Fruit fly (Drosophila melanogaster) whole organism, embryonic: ENCODE results near the gene HisCl1.

Source experiments
- Atf-2 ChIP-seq: fragments of 200-800 bp; sonication (Bioruptor generic); optimal IDR thresholded peaks from 2 replicates; lab custom pipeline; 2016; ENCODE audit warnings: missing biosample characterization, missing genetic modification characterization
- Awh ChIP-seq: fragments of 200-800 bp; sonication (Bioruptor generic); IDR thresholded peaks from 2 replicates; pipeline ENCODE4, ENCODE4 v1.3.6; 2022; ENCODE audit warnings: missing biosample characterization, missing genetic modification characterization
- CG11398 ChIP-seq: fragments of 200-800 bp; sonication (Bioruptor generic); optimal IDR thresholded peaks from 2 replicates; lab custom pipeline; 2016; ENCODE audit warnings: missing biosample characterization, missing genetic modification characterization
- CG11560 ChIP-seq: fragments of 200-800 bp; sonication (Bioruptor generic); IDR thresholded peaks from 3 replicates; pipeline ENCODE4 v1.3.6; 2022; ENCODE audit warnings: missing biosample characterization, missing genetic modification characterization
- CG13287 ChIP-seq: fragments of 200-800 bp; sonication (Bioruptor generic); IDR thresholded peaks from 2 replicates; pipeline ENCODE4 v1.3.6; 2022; ENCODE audit warnings: missing biosample characterization, missing genetic modification characterization; ENCODE audit not compliant: partially characterized antibody
- CG13624 ChIP-seq: fragments of 200-800 bp; sonication (Bioruptor generic); optimal IDR thresholded peaks from 2 replicates; lab custom pipeline; 2016; ENCODE audit warnings: missing biosample characterization, missing genetic modification characterization
- CG15479 ChIP-seq: fragments of 200-800 bp; sonication (Bioruptor generic); optimal IDR thresholded peaks from 3 replicates; lab custom pipeline; 2019; ENCODE audit warnings: missing biosample characterization, mild to moderate bottlenecking, missing genetic modification characterization, moderate library complexity
- CG17186 ChIP-seq: fragments of 200-800 bp; sonication (Bioruptor generic); optimal IDR thresholded peaks from 3 replicates; lab custom pipeline; 2017; ENCODE audit warnings: missing biosample characterization, missing genetic modification reagents, missing genetic modification characterization
- CG17385 ChIP-seq: fragments of 200-800 bp; sonication (Bioruptor generic); optimal IDR thresholded peaks from 3 replicates; lab custom pipeline; 2018; ENCODE audit warnings: missing biosample characterization, mild to moderate bottlenecking, missing genetic modification characterization
- CG2889 ChIP-seq: fragments of 200-800 bp; sonication (Bioruptor generic); IDR thresholded peaks from 3 replicates; pipeline ENCODE4 v1.3.6; 2022; ENCODE audit warnings: missing biosample characterization, missing genetic modification characterization
- CG30431 ChIP-seq: fragments of 200-800 bp; sonication (Bioruptor generic); optimal IDR thresholded peaks from 2 replicates; lab custom pipeline; 2017; ENCODE audit warnings: missing biosample characterization, missing genetic modification characterization
- CG3065 ChIP-seq: fragments of 200-800 bp; sonication (Bioruptor generic); optimal IDR thresholded peaks from 2 replicates; lab custom pipeline; 2016; ENCODE audit warnings: missing biosample characterization, missing genetic modification characterization
- CG3163 ChIP-seq: fragments of 200-800 bp; sonication (Bioruptor generic); optimal IDR thresholded peaks from 3 replicates; lab custom pipeline; 2016; ENCODE audit warnings: missing biosample characterization, missing genetic modification characterization
- CG3407 ChIP-seq: fragments of 200-800 bp; sonication (Bioruptor generic); optimal IDR thresholded peaks from 2 replicates; lab custom pipeline; 2018; ENCODE audit warnings: missing biosample characterization, mild to moderate bottlenecking, missing genetic modification characterization
- CG4360 ChIP-seq: fragments of 200-800 bp; sonication (Bioruptor generic); IDR thresholded peaks from 2 replicates; pipeline ENCODE4 v1.3.6; 2022; ENCODE audit warnings: missing biosample characterization, missing genetic modification characterization
- CG4404 ChIP-seq: fragments of 200-800 bp; sonication (Bioruptor generic); IDR thresholded peaks from 2 replicates; pipeline ENCODE4 v1.3.6; 2022; ENCODE audit warnings: missing biosample characterization, missing genetic modification characterization
- CG4424 ChIP-seq: fragments of 200-800 bp; sonication (Bioruptor generic); optimal IDR thresholded peaks from 3 replicates; lab custom pipeline; 2016; ENCODE audit warnings: missing biosample characterization, missing genetic modification characterization
- CG4707 ChIP-seq: fragments of 200-800 bp; sonication (Bioruptor generic); optimal IDR thresholded peaks from 2 replicates; lab custom pipeline; 2018; ENCODE audit warnings: missing biosample characterization, mild to moderate bottlenecking, missing genetic modification characterization, moderate library complexity
- CG6272 ChIP-seq: fragments of 200-800 bp; sonication (Bioruptor generic); IDR thresholded peaks from 2 replicates; pipeline ENCODE4 v1.3.6; 2022; ENCODE audit warnings: missing biosample characterization, missing genetic modification characterization
- CG7357 ChIP-seq: fragments of 200-800 bp; sonication (Bioruptor generic); IDR thresholded peaks from 3 replicates; pipeline ENCODE4 v1.3.6; 2022; ENCODE audit warnings: missing biosample characterization, missing genetic modification characterization
- CG8089 ChIP-seq: fragments of 200-800 bp; sonication (Bioruptor generic); optimal IDR thresholded peaks from 3 replicates; lab custom pipeline; 2016; ENCODE audit warnings: missing biosample characterization, missing genetic modification characterization
- D19A ChIP-seq: fragments of 200-800 bp; optimal IDR thresholded peaks from 3 replicates; lab custom pipeline; 2019; ENCODE audit warnings: missing biosample characterization, mild to moderate bottlenecking, missing genetic modification characterization, moderate library complexity
- Dll ChIP-seq: fragments of 200-800 bp; sonication (Bioruptor generic); IDR thresholded peaks from 4 replicates; pipeline ENCODE4 v1.3.6; 2022; ENCODE audit warnings: missing biosample characterization, missing genetic modification characterization; ENCODE audit not compliant: partially characterized antibody
- Doc3 ChIP-seq: fragments of 200-800 bp; sonication (Bioruptor generic); IDR thresholded peaks from 3 replicates; pipeline ENCODE4 v1.3.6; 2022; ENCODE audit warnings: missing biosample characterization, missing genetic modification characterization; ENCODE audit not compliant: partially characterized antibody
- Fer1 ChIP-seq: fragments of 200-800 bp; sonication (Bioruptor generic); optimal IDR thresholded peaks from 2 replicates; lab custom pipeline; 2017; ENCODE audit warnings: missing biosample characterization, mild to moderate bottlenecking, missing genetic modification characterization
- Gsc ChIP-seq: fragments of 200-800 bp; sonication (Bioruptor generic); IDR thresholded peaks from 2 replicates; pipeline ENCODE4 v1.3.6; 2022; ENCODE audit warnings: missing biosample characterization, missing genetic modification characterization
- H2.0 ChIP-seq: fragments of 200-800 bp; sonication (Bioruptor generic); IDR thresholded peaks from 2 replicates; pipeline ENCODE4 v1.3.6; 2022; ENCODE audit warnings: missing biosample characterization, missing genetic modification characterization
- Meics ChIP-seq: fragments of 200-800 bp; sonication (Bioruptor generic); optimal IDR thresholded peaks from 2 replicates; lab custom pipeline; 2017; ENCODE audit warnings: missing biosample characterization, mild to moderate bottlenecking, missing genetic modification characterization
- Neu2 ChIP-seq: fragments of 200-800 bp; sonication (Bioruptor generic); optimal IDR thresholded peaks from 3 replicates; lab custom pipeline; 2016; ENCODE audit warnings: missing biosample characterization, missing genetic modification characterization, borderline replicate concordance
- Nf-YA ChIP-seq: fragments of 200-800 bp; sonication (Bioruptor generic); IDR thresholded peaks from 2 replicates; pipeline ENCODE4 v1.3.6; 2022; ENCODE audit warnings: missing biosample characterization, missing genetic modification characterization
- Opbp ChIP-seq: fragments of 200-800 bp; sonication (Bioruptor generic); IDR thresholded peaks from 3 replicates; pipeline ENCODE4 v1.3.6; 2022; ENCODE audit warnings: missing biosample characterization, missing genetic modification characterization; ENCODE audit not compliant: partially characterized antibody
- Spps ChIP-seq: fragments of 200-800 bp; sonication (Bioruptor generic); optimal IDR thresholded peaks from 2 replicates; lab custom pipeline; 2018; ENCODE audit warnings: missing biosample characterization, mild to moderate bottlenecking, missing genetic modification characterization
- Xbp1 ChIP-seq: fragments of 200-800 bp; sonication (Bioruptor generic); optimal IDR thresholded peaks from 3 replicates; lab custom pipeline; 2016; ENCODE audit warnings: missing biosample characterization, mild to moderate bottlenecking, missing genetic modification characterization
- ase ChIP-seq: fragments of 200-800 bp; sonication (Bioruptor generic); IDR thresholded peaks from 3 replicates; pipeline ENCODE4 v1.3.6; 2022; ENCODE audit warnings: missing biosample characterization, missing genetic modification characterization
- bab2 ChIP-seq: fragments of 200-800 bp; sonication (Bioruptor generic); optimal IDR thresholded peaks from 2 replicates; lab custom pipeline; 2016; ENCODE audit warnings: missing biosample characterization, missing genetic modification characterization
- bsh ChIP-seq, 2 experiments: fragments of 200-800 bp; sonication (Bioruptor generic); optimal IDR thresholded peaks; 2 replicates each; lab custom pipeline; 2017 to 2018; ENCODE audit warnings: mild to moderate bottlenecking in 2 of 2, missing biosample characterization in 2 of 2, missing genetic modification characterization in 2 of 2, moderate library complexity in 1 of 2
- da ChIP-seq: fragments of 200-800 bp; sonication (Bioruptor generic); optimal IDR thresholded peaks from 2 replicates; lab custom pipeline; 2016; ENCODE audit warnings: missing biosample characterization, missing genetic modification characterization
- dimm ChIP-seq: fragments of 200-800 bp; sonication (Bioruptor generic); IDR thresholded peaks from 2 replicates; pipeline ENCODE4 v1.3.6; 2022; ENCODE audit warnings: missing biosample characterization, missing genetic modification characterization
- dysf ChIP-seq: fragments of 200-800 bp; sonication (Bioruptor generic); IDR thresholded peaks from 3 replicates; pipeline ENCODE4 v1.3.6; 2022; ENCODE audit warnings: missing biosample characterization, missing genetic modification characterization
- emc ChIP-seq: fragments of 200-800 bp; sonication (Bioruptor generic); optimal IDR thresholded peaks from 2 replicates; lab custom pipeline; 2016; ENCODE audit warnings: missing biosample characterization, missing genetic modification characterization
- fu2 ChIP-seq: fragments of 200-800 bp; sonication (Bioruptor generic); optimal IDR thresholded peaks from 2 replicates; lab custom pipeline; 2016; ENCODE audit warnings: missing biosample characterization, missing genetic modification characterization
- gt ChIP-seq: fragments of 200-800 bp; sonication (Bioruptor generic); IDR thresholded peaks from 2 replicates; pipeline ENCODE4 v1.3.6; 2022; ENCODE audit warnings: missing biosample characterization, missing genetic modification characterization
- hbn ChIP-seq: fragments of 200-800 bp; sonication (Bioruptor generic); IDR thresholded peaks from 2 replicates; pipeline ENCODE4 v1.3.6; 2022; ENCODE audit warnings: missing biosample characterization, missing genetic modification characterization; ENCODE audit not compliant: partially characterized antibody
- knrl ChIP-seq: fragments of 200-800 bp; sonication (Bioruptor generic); IDR thresholded peaks from 3 replicates; pipeline ENCODE4 v1.3.6; 2022; ENCODE audit warnings: missing biosample characterization, missing genetic modification characterization; ENCODE audit not compliant: partially characterized antibody
- slbo ChIP-seq: fragments of 200-800 bp; sonication (Bioruptor generic); IDR thresholded peaks from 2 replicates; pipeline ENCODE4 v1.3.6; 2022; ENCODE audit warnings: missing biosample characterization, missing genetic modification characterization
- ssp ChIP-seq: fragments of 200-800 bp; sonication (Bioruptor generic); IDR thresholded peaks from 2 replicates; pipeline ENCODE4 v1.3.6; 2022; ENCODE audit warnings: missing biosample characterization, missing genetic modification characterization
- twi ChIP-seq: fragments of 200-800 bp; optimal IDR thresholded peaks from 2 replicates; lab custom pipeline; 2019; ENCODE audit warnings: missing biosample characterization, mild to moderate bottlenecking, missing genetic modification characterization, moderate library complexity
- z ChIP-seq: fragments of 200-800 bp; sonication (Bioruptor generic); IDR thresholded peaks from 3 replicates; pipeline ENCODE4 v1.3.6; 2022; ENCODE audit warnings: missing biosample characterization, missing genetic modification characterization

The HisCl1 gene

DNA sequence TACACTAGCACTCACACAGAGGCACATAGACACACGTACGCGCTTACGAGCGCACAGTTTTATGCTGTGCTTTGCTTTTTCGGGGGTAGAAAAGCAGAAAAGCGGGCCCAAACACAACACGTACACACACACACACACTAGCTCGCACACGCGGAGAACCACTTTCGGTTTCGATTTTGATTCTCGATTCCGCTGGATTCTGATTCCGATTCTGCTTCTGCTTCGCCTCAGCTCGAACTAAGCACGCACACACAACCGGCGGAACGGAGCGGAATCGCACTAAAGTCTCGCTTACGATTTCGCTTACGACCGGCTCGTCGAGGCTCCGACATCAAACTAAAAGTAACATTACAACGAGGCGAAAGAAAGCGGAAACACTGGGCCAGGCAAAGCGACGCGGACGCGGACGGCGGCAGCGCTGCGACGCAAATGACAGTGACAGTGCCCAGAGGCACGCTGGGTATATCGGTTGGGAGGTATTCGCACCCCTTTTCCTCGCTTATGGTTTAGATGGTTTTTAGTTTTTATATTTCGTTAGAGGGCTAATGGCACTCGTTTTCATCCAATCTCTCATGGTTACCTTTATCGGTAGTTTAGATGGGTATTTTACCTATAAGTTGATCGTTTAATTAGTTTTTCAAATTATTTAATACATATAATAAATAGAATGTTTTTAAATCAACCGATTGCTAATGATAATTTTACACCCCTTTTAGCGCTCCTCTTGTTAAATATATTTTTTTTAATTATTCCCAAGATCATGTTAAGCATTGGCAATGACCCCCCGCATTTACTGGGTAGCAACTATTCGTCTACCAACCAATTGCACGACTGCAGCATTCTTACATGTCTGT lies 8.7 kb upstream of the HisCl1 start (continued):
- TF ChIP-seq gt (GFP tag; lab: Robert Waterston, UW) (no peak), slbo (GFP tag; lab: Robert Waterston, UW) (peak; percentile 73), Gsc (peak; percentile 33; the same call in 1 of the 2 replicates), Dll (peak; percentile 33; the same call in 1 of the 4 replicates), knrl (GFP tag; lab: Robert Waterston, UW) (peak; percentile 31; the same call in 1 of the 3 replicates), CG4707 (peak; percentile 54), CG11398 (GFP tag; lab: Kevin White, UChicago) (peak; percentile 7), CG2889 (GFP tag; lab: Robert Waterston, UW) (no peak), Fer1 (GFP tag; lab: Kevin White, UChicago) (peak; percentile 57), CG17385 (GFP tag; lab: Kevin White, UChicago) (peak; percentile 49), H2.0 (GFP tag; lab: Robert Waterston, UW) (peak; percentile 34), CG13624 (GFP tag; lab: Kevin White, UChicago) (peak; percentile 52), dimm (no peak), CG3163 (GFP tag; lab: Kevin White, UChicago) (peak; percentile 65), Doc3 (GFP tag; lab: Robert Waterston, UW) (no peak), CG17186 (GFP tag; lab: Kevin White, UChicago) (no peak), CG11560 (tag; lab: Robert Waterston, UW) (no peak), Spps (tag; lab: Kevin White, UChicago) (no peak), Atf-2 (GFP tag; lab: Kevin White, UChicago) (no peak), ssp (peak; percentile 39), CG3065 (GFP tag; lab: Kevin White, UChicago) (peak; percentile 2), CG13287 (GFP tag; lab: Robert Waterston, UW) (peak; percentile 32; the same call in 1 of the 2 replicates), CG30431 (GFP tag; lab: Kevin White, UChicago) (peak; percentile 65), bab2 (peak; percentile 10), CG3407 (peak; percentile 47), CG15479 (no peak), dysf (GFP tag; lab: Robert Waterston, UW) (peak; percentile 47; the same call in 2 of the 3 replicates), CG4360 (GFP tag; lab: Robert Waterston, UW) (no peak; the same call in 1 of the 2 replicates), CG7357 (GFP tag; lab: Robert Waterston, UW) (peak; percentile 52; the same call in 1 of the 3 replicates), twi (tag; lab: Kevin White, UChicago) (peak; percentile 43), CG8089 (peak; percentile 43), hbn (GFP tag; lab: Robert Waterston, UW) (0 out of 2 replicates have a peak, but pooled peaks have one; percentile 21), emc (GFP tag; lab: Kevin White, UChicago) (no peak), CG6272 (no peak), Nf-YA (GFP tag; lab: Robert Waterston, UW) (no peak), Neu2 (GFP tag; lab: Kevin White, UChicago) (no peak), CG4424 (GFP tag; lab: Kevin White, UChicago) (peak; percentile 75), ase (GFP tag; lab: Robert Waterston, UW) (0 out of 3 replicates have a peak, but pooled peaks have one; percentile 21), D19A (tag; lab: Kevin White, UChicago) (peak; percentile 41), Awh (GFP tag; lab: Robert Waterston, UW) (peak; percentile 7; the same call in 1 of the 2 replicates), bsh (GFP tag; optimal IDR thresholded peaks at IDR 0.05; lab: Kevin White, UChicago) (peak; percentile 43 to 44), fu2 (GFP tag; lab: Kevin White, UChicago) (no peak), z (GFP tag; lab: Robert Waterston, UW) (peak; percentile 55; the same call in 2 of the 3 replicates), Meics (GFP tag; lab: Kevin White, UChicago) (peak; percentile 66), CG4404 (GFP tag; lab: Robert Waterston, UW) (peak; percentile 58; the same call in 1 of the 2 replicates), Opbp (GFP tag; lab: Robert Waterston, UW) (peak; percentile 75), Xbp1 (GFP tag; lab: Kevin White, UChicago) (peak; percentile 74), da (GFP tag; lab: Kevin White, UChicago) (peak; percentile 49)
